Worm (Caenorhabditis elegans): Measurements from ENCODE around the gene gpcp-1.

gpcp-1 gene

ce11 chrX:3089894-3090414 lies 20.5 kb downstream of the gpcp-1 start (continued):
- TF ChIP-seq B0261.1 (tag; optimal IDR thresholded peaks at IDR 0.05) (no peak), lsy-27 (tag; optimal IDR thresholded peaks at IDR 0.05; ENCODE audit: borderline replicate concordance, insufficient read depth) (no peak), somi-1 (GFP tag; optimal IDR thresholded peaks at IDR 0.05) (peak; percentile 21), mel-28 (tag; optimal IDR thresholded peaks at IDR 0.05; ENCODE audit: borderline replicate concordance) (no peak), attf-6 (GFP tag; IDR thresholded peaks at IDR 0.05) (no peak), tlf-1 (GFP tag; optimal IDR thresholded peaks at IDR 0.05) (no peak), lin-35 (GFP tag; optimal IDR thresholded peaks at IDR 0.05) (no peak), nhr-80 (tag; optimal IDR thresholded peaks at IDR 0.05) (peak; percentile 89), snpc-3.4 (tag; optimal IDR thresholded peaks at IDR 0.05) (no peak), tbp1 (GFP tag; optimal IDR thresholded peaks at IDR 0.05) (no peak), akir-1 (GFP tag; optimal IDR thresholded peaks at IDR 0.05) (no peak), F33H1.4 (GFP tag; IDR thresholded peaks at IDR 0.05) (no peak), rpc-1 (optimal IDR thresholded peaks at IDR 0.05) (no peak), rpc-1 (tag; optimal IDR thresholded peaks at IDR 0.05) (no peak), lir-1 (GFP tag; conservative IDR thresholded peaks at IDR 0.05) (no peak), Y95B8A.8 (GFP tag; IDR thresholded peaks at IDR 0.05) (no peak), cebp-1 (GFP tag; IDR thresholded peaks at IDR 0.05) (0 out of 2 replicates have a peak, but pooled peaks have one; percentile 12), cebp-1 (tag; optimal IDR thresholded peaks at IDR 0.05) (peak; percentile 52), D2030.7 (GFP tag; IDR thresholded peaks at IDR 0.05) (no peak), hrde-1 (tag; optimal IDR thresholded peaks at IDR 0.05; ENCODE audit: borderline replicate concordance) (no peak), rcor-1 (GFP tag; IDR thresholded peaks at IDR 0.05) (no peak), ceh-58 (GFP tag; IDR thresholded peaks at IDR 0.05) (no peak), ZK185.1 (tag; optimal IDR thresholded peaks at IDR 0.05; ENCODE audit: poor library complexity, severe bottlenecking) (peak; percentile 19), sdz-38 (tag; optimal IDR thresholded peaks at IDR 0.05) (no peak), egl-44 (GFP tag; IDR thresholded peaks at IDR 0.05) (no peak), repo-1 (tag; optimal IDR thresholded peaks at IDR 0.05) (no peak), ztf-22 (GFP tag; optimal IDR thresholded peaks at IDR 0.05) (no peak), zim-3 (tag; optimal IDR thresholded peaks at IDR 0.05) (no peak), efl-1 (GFP tag; optimal IDR thresholded peaks at IDR 0.05) (no peak), F57A8.1 (GFP tag; optimal IDR thresholded peaks at IDR 0.05) (no peak), F10E7.11 (tag; optimal IDR thresholded peaks at IDR 0.05) (no peak), ccch-3 (GFP tag; optimal IDR thresholded peaks at IDR 0.05) (no peak), madf-10 (tag; optimal IDR thresholded peaks at IDR 0.05) (no peak), xnd-1 (tag; optimal IDR thresholded peaks at IDR 0.05) (no peak), F23B12.7 (tag; optimal IDR thresholded peaks at IDR 0.05; ENCODE audit: insufficient read depth) (no peak), nfya-1 (tag; optimal IDR thresholded peaks at IDR 0.05; ENCODE audit: borderline replicate concordance, insufficient read depth) (no peak), hlh-26 (GFP tag; conservative IDR thresholded peaks at IDR 0.05) (no peak), ztf-26 (tag; optimal IDR thresholded peaks at IDR 0.05) (no peak), hsf-1 (GFP tag; IDR thresholded peaks at IDR 0.05) (no peak), ztf-18 (tag; optimal IDR thresholded peaks at IDR 0.05) (peak; percentile 34), K11D2.4 (GFP tag; IDR thresholded peaks at IDR 0.05) (0 out of 2 replicates have a peak, but pooled peaks have one; percentile 20), ets-4 (GFP tag; optimal IDR thresholded peaks at IDR 0.05) (no peak), snpc-4 (GFP tag; optimal IDR thresholded peaks at IDR 0.05) (no peak), snpc-4 (tag; optimal IDR thresholded peaks at IDR 0.05) (peak in 1 of 4 experiments; percentile 23), Y56A3A.18 (GFP tag; IDR thresholded peaks at IDR 0.05) (no peak), hmg-1.2 (GFP tag; IDR thresholded peaks at IDR 0.05) (peak; percentile 19; the same call in 1 of the 2 replicates), let-607 (tag; optimal IDR thresholded peaks at IDR 0.05) (peak in 1 of 2 experiments; percentile 2), lin-40 (tag; optimal IDR thresholded peaks at IDR 0.05) (peak; percentile 32)

Measured in whole organism, young adult.